Fruit fly (Drosophila melanogaster) whole organism, embryonic: ENCODE measurements around the gene Galphai.

Experiments
- BtbVII ChIP-seq: fragments of 200-800 bp; sonication (Bioruptor generic); optimal IDR thresholded peaks from 3 replicates; lab custom pipeline; 2017; ENCODE audit warnings: missing biosample characterization, mild to moderate bottlenecking, missing genetic modification characterization
- CG11093 ChIP-seq: fragments of 200-800 bp; sonication (Bioruptor generic); IDR thresholded peaks from 3 replicates; pipeline ENCODE4 v1.3.6; 2022; ENCODE audit warnings: missing biosample characterization, missing genetic modification characterization
- CG12155 ChIP-seq: fragments of 200-800 bp; sonication (Bioruptor generic); optimal IDR thresholded peaks from 3 replicates; lab custom pipeline; 2016; ENCODE audit warnings: missing biosample characterization, missing genetic modification characterization
- CG12299 ChIP-seq: fragments of 200-800 bp; sonication (Bioruptor generic); optimal IDR thresholded peaks from 2 replicates; lab custom pipeline; 2018; ENCODE audit warnings: missing biosample characterization, mild to moderate bottlenecking, missing genetic modification characterization
- CG13424 ChIP-seq: fragments of 200-800 bp; sonication (Bioruptor generic); optimal IDR thresholded peaks from 2 replicates; lab custom pipeline; 2019; ENCODE audit warnings: missing biosample characterization, mild to moderate bottlenecking, missing genetic modification characterization, moderate library complexity
- CG15269 ChIP-seq: fragments of 200-800 bp; sonication (Bioruptor generic); optimal IDR thresholded peaks from 2 replicates; lab custom pipeline; 2018; ENCODE audit warnings: missing biosample characterization, mild to moderate bottlenecking, missing genetic modification characterization, moderate library complexity
- CG15601 ChIP-seq: fragments of 200-800 bp; sonication (Bioruptor generic); optimal IDR thresholded peaks from 3 replicates; lab custom pipeline; 2019; ENCODE audit warnings: missing biosample characterization, mild to moderate bottlenecking, missing genetic modification characterization, moderate library complexity
- CG1603 ChIP-seq: fragments of 200-800 bp; sonication (Bioruptor generic); optimal IDR thresholded peaks from 2 replicates; lab custom pipeline; 2019; ENCODE audit warnings: missing biosample characterization, mild to moderate bottlenecking, missing genetic modification characterization, moderate library complexity
- CG1832 ChIP-seq: fragments of 200-800 bp; sonication (Bioruptor generic); optimal IDR thresholded peaks from 2 replicates; lab custom pipeline; 2017; ENCODE audit warnings: missing biosample characterization, mild to moderate bottlenecking, missing genetic modification characterization, inconsistent platforms
- CG18476 ChIP-seq: fragments of 200-800 bp; sonication (Bioruptor generic); optimal IDR thresholded peaks from 2 replicates; lab custom pipeline; 2016; ENCODE audit warnings: missing biosample characterization, mild to moderate bottlenecking, missing genetic modification characterization
- CG30020 ChIP-seq: fragments of 200-800 bp; optimal IDR thresholded peaks from 2 replicates; lab custom pipeline; 2019; ENCODE audit warnings: missing biosample characterization, mild to moderate bottlenecking, missing genetic modification characterization, moderate library complexity
- CG3281 ChIP-seq: fragments of 200-800 bp; sonication (Bioruptor generic); optimal IDR thresholded peaks from 3 replicates; lab custom pipeline; 2017; ENCODE audit warnings: missing biosample characterization, mild to moderate bottlenecking, missing genetic modification characterization
- CG42726 ChIP-seq: fragments of 200-800 bp; sonication (Bioruptor generic); IDR thresholded peaks from 2 replicates; pipeline ENCODE4 v1.3.6; 2022; ENCODE audit warnings: missing biosample characterization, missing genetic modification characterization; ENCODE audit not compliant: partially characterized antibody
- CG4424 ChIP-seq: fragments of 200-800 bp; sonication (Bioruptor generic); optimal IDR thresholded peaks from 3 replicates; lab custom pipeline; 2016; ENCODE audit warnings: missing biosample characterization, missing genetic modification characterization
- CG5180 ChIP-seq: fragments of 200-800 bp; sonication (Bioruptor generic); optimal IDR thresholded peaks from 3 replicates; lab custom pipeline; 2017; ENCODE audit warnings: missing biosample characterization, missing genetic modification characterization, mild to moderate bottlenecking, moderate library complexity, missing genetic modification reagents
- CG6272 ChIP-seq: fragments of 200-800 bp; sonication (Bioruptor generic); IDR thresholded peaks from 2 replicates; pipeline ENCODE4 v1.3.6; 2022; ENCODE audit warnings: missing biosample characterization, missing genetic modification characterization
- CG6689 ChIP-seq: fragments of 200-800 bp; sonication (Bioruptor generic); IDR thresholded peaks from 2 replicates; pipeline ENCODE4 v1.3.6; 2022; ENCODE audit warnings: missing biosample characterization, missing genetic modification characterization
- CG6791 ChIP-seq: fragments of 200-800 bp; sonication (Bioruptor generic); IDR thresholded peaks from 3 replicates; pipeline ENCODE4 v1.3.6; 2022; ENCODE audit warnings: missing biosample characterization, missing genetic modification characterization; ENCODE audit not compliant: partially characterized antibody
- CG7556 ChIP-seq: fragments of 200-800 bp; sonication (Bioruptor generic); optimal IDR thresholded peaks from 2 replicates; lab custom pipeline; 2017; ENCODE audit warnings: missing biosample characterization, mild to moderate bottlenecking, missing genetic modification characterization
- CG8290 ChIP-seq, 3 experiments: fragments of 200-800 bp; sonication (Bioruptor generic); optimal IDR thresholded peaks; 2 replicates each; lab custom pipeline; 2016 to 2019; ENCODE audit warnings: missing biosample characterization in 3 of 3, missing genetic modification characterization in 3 of 3, mild to moderate bottlenecking in 2 of 3, moderate library complexity in 1 of 3
- CG8944 ChIP-seq: fragments of 200-800 bp; sonication (Bioruptor generic); optimal IDR thresholded peaks from 3 replicates; lab custom pipeline; 2016; ENCODE audit warnings: missing biosample characterization, missing genetic modification characterization
- CG9609 ChIP-seq: fragments of 200-800 bp; sonication (Bioruptor generic); optimal IDR thresholded peaks from 3 replicates; lab custom pipeline; 2016; ENCODE audit warnings: missing biosample characterization, missing genetic modification characterization
- Dad ChIP-seq: fragments of 200-800 bp; sonication (Bioruptor generic); optimal IDR thresholded peaks from 3 replicates; lab custom pipeline; 2016; ENCODE audit warnings: missing biosample characterization, missing genetic modification characterization
- Dfd ChIP-seq, 2 experiments: fragments of >200 bp; optimal IDR thresholded peaks; 2 replicates each; lab custom pipeline; 2017; ENCODE audit warnings: missing biosample characterization in 2 of 2, missing genetic modification characterization in 2 of 2
- Ets65A ChIP-seq: fragments of 200-800 bp; sonication (Bioruptor generic); peaks from one replicate; lab custom pipeline; 2016; ENCODE audit warnings: missing biosample characterization, missing genetic modification characterization
- Fer1 ChIP-seq: fragments of 200-800 bp; sonication (Bioruptor generic); optimal IDR thresholded peaks from 2 replicates; lab custom pipeline; 2017; ENCODE audit warnings: missing biosample characterization, mild to moderate bottlenecking, missing genetic modification characterization
- HLHmδ ChIP-seq: fragments of 200-800 bp; sonication (Bioruptor generic); optimal IDR thresholded peaks from 2 replicates; lab custom pipeline; 2018; ENCODE audit warnings: missing biosample characterization, mild to moderate bottlenecking, missing genetic modification characterization, moderate library complexity
- HmgD ChIP-seq: fragments of 200-800 bp; sonication (Bioruptor generic); optimal IDR thresholded peaks from 3 replicates; lab custom pipeline; 2016; ENCODE audit warnings: missing biosample characterization, missing genetic modification characterization
- Lim3 ChIP-seq: fragments of 200-800 bp; sonication (Bioruptor generic); IDR thresholded peaks from 2 replicates; pipeline ENCODE4 v1.3.6; 2022; ENCODE audit warnings: missing biosample characterization, missing genetic modification characterization
- Scr ChIP-seq: fragments of 200-800 bp; sonication (Bioruptor generic); IDR thresholded peaks from 2 replicates; pipeline ENCODE4 v1.3.6; 2022; ENCODE audit warnings: missing biosample characterization, missing genetic modification characterization; ENCODE audit not compliant: partially characterized antibody
- Sox102F ChIP-seq: fragments of 200-800 bp; sonication (Bioruptor generic); optimal IDR thresholded peaks from 2 replicates; lab custom pipeline; 2018; ENCODE audit warnings: missing biosample characterization, mild to moderate bottlenecking, missing genetic modification characterization, moderate library complexity
- ac ChIP-seq: fragments of 200-800 bp; sonication (Bioruptor generic); optimal IDR thresholded peaks from 3 replicates; lab custom pipeline; 2017; ENCODE audit warnings: missing biosample characterization, mild to moderate bottlenecking, missing genetic modification characterization
- ash1 ChIP-seq: fragments of 200-800 bp; sonication (Bioruptor generic); optimal IDR thresholded peaks from 2 replicates; lab custom pipeline; 2018; ENCODE audit warnings: missing biosample characterization, mild to moderate bottlenecking, missing genetic modification characterization
- bigmax ChIP-seq: fragments of 200-800 bp; sonication (Bioruptor generic); optimal IDR thresholded peaks from 2 replicates; lab custom pipeline; 2018; ENCODE audit warnings: missing biosample characterization, mild to moderate bottlenecking, missing genetic modification characterization
- fru ChIP-seq: fragments of >200 bp; optimal IDR thresholded peaks from 2 replicates; lab custom pipeline; 2017
- grn ChIP-seq: fragments of 200-800 bp; sonication (Bioruptor generic); optimal IDR thresholded peaks from 3 replicates; lab custom pipeline; 2017; ENCODE audit warnings: missing biosample characterization, missing genetic modification characterization
- hkb ChIP-seq, 2 experiments: fragments of 200-800 bp in 1 of 2; fragments of >200 bp in 1 of 2; sonication (Bioruptor generic) in 1 of 2; IDR thresholded peaks in 1 of 2; optimal IDR thresholded peaks in 1 of 2; 2 replicates each; pipeline versions ENCODE4 v1.3.6 to Lab custom; 2017 to 2022; ENCODE audit warnings: missing biosample characterization in 1 of 2, missing genetic modification characterization in 1 of 2
- lmd ChIP-seq: fragments of 200-800 bp; sonication (Bioruptor generic); IDR thresholded peaks from 2 replicates; pipeline ENCODE4 v1.3.6; 2022; ENCODE audit warnings: missing biosample characterization, missing genetic modification characterization
- mld ChIP-seq: fragments of 200-800 bp; sonication (Bioruptor generic); IDR thresholded peaks from 3 replicates; pipeline ENCODE4 v1.3.6; 2022; ENCODE audit warnings: missing biosample characterization, missing genetic modification characterization; ENCODE audit not compliant: partially characterized antibody
- pan ChIP-seq, 4 experiments: fragments of >200 bp in 3 of 4; fragments of 200-800 bp in 1 of 4; sonication (Bioruptor generic) in 1 of 4; optimal IDR thresholded peaks in 3 of 4; IDR thresholded peaks in 1 of 4; 2 replicates each; pipeline versions ENCODE4 v1.3.6 to Lab custom; 2017 to 2022; ENCODE audit warnings: missing biosample characterization in 2 of 4, missing genetic modification characterization in 2 of 4, mixed read lengths in 1 of 4
- phol ChIP-seq: fragments of 200-800 bp; sonication (Bioruptor generic); optimal IDR thresholded peaks from 3 replicates; lab custom pipeline; 2018; ENCODE audit warnings: missing biosample characterization, mild to moderate bottlenecking, missing genetic modification characterization, moderate library complexity
- repo ChIP-seq: fragments of 200-800 bp; sonication (Bioruptor generic); optimal IDR thresholded peaks from 2 replicates; lab custom pipeline; 2016; ENCODE audit warnings: missing biosample characterization, missing genetic modification characterization
- run ChIP-seq: fragments of 200-800 bp; sonication (Bioruptor generic); optimal IDR thresholded peaks from 3 replicates; lab custom pipeline; 2018; ENCODE audit warnings: missing biosample characterization, mild to moderate bottlenecking, missing genetic modification characterization
- sisA ChIP-seq: fragments of 200-800 bp; sonication (Bioruptor generic); IDR thresholded peaks from 2 replicates; pipeline ENCODE4 v1.3.6; 2022; ENCODE audit warnings: missing biosample characterization, missing genetic modification characterization
- sna ChIP-seq: fragments of 200-800 bp; sonication (Bioruptor generic); IDR thresholded peaks from 2 replicates; pipeline ENCODE4 v1.3.6; 2022; ENCODE audit warnings: missing biosample characterization, missing genetic modification characterization; ENCODE audit not compliant: partially characterized antibody
- stwl ChIP-seq: fragments of 200-800 bp; sonication (Bioruptor generic); optimal IDR thresholded peaks from 3 replicates; lab custom pipeline; 2018; ENCODE audit warnings: missing biosample characterization, mild to moderate bottlenecking, missing genetic modification characterization, moderate library complexity
- tna ChIP-seq: fragments of 200-800 bp; sonication (Bioruptor generic); IDR thresholded peaks from 2 replicates; pipeline ENCODE4 v1.3.6; 2022; ENCODE audit warnings: missing biosample characterization, missing genetic modification characterization; ENCODE audit not compliant: partially characterized antibody
- trem ChIP-seq: fragments of 200-800 bp; optimal IDR thresholded peaks from 3 replicates; lab custom pipeline; 2019; ENCODE audit warnings: missing biosample characterization, mild to moderate bottlenecking, missing genetic modification characterization, moderate library complexity
- wek ChIP-seq: fragments of 200-800 bp; sonication (Bioruptor generic); optimal IDR thresholded peaks from 3 replicates; lab custom pipeline; 2018; ENCODE audit warnings: missing biosample characterization, mild to moderate bottlenecking, missing genetic modification characterization, moderate library complexity

The Galphai gene

DNA sequence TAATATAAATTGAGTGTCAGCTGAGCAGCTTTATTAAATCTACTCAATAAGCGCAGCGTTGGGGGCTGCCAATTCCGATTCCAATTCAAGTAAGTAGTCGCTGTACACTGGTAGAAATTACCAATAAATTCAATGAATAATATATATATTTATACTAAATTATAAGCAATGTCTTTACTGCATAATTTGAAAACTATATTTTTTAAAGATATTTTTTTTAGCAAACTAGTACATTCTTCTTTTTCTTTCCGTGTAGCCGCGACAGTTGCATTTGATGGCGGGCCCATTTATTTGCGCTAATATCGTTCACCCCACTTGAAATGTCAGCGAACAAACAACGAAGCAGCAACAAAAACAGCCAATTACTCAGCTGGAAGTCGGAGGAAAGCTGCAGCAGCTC, 2.5 kb downstream of the Galphai start (continued):
- TF ChIP-seq lmd (GFP tag; lab: Robert Waterston, UW) (peak; percentile 58), CG3281 (GFP tag; lab: Kevin White, UChicago) (peak; percentile 27), sna (GFP tag; lab: Robert Waterston, UW) (no peak), stwl (tag; lab: Kevin White, UChicago) (peak; percentile 6), Dad (no peak), Dfd (GFP tag; optimal IDR thresholded peaks at IDR 0.05; lab: Kevin White, UChicago) (no peak), CG18476 (no peak), BtbVII (GFP tag; lab: Kevin White, UChicago) (peak; percentile 16), hkb (optimal IDR thresholded peaks at IDR 0.05; lab: Kevin White, UChicago) (no peak), hkb (GFP tag; IDR thresholded peaks at IDR 0.05; lab: Robert Waterston, UW) (peak; percentile 79), CG6272 (no peak), grn (GFP tag; lab: Kevin White, UChicago) (no peak), HLHmδ (GFP tag; lab: Kevin White, UChicago) (no peak), CG13424 (tag; lab: Kevin White, UChicago) (peak; percentile 50), mld (no peak), CG15269 (tag; lab: Kevin White, UChicago) (peak; percentile 60), CG6791 (GFP tag; lab: Robert Waterston, UW) (no peak), repo (GFP tag; lab: Kevin White, UChicago) (no peak), CG42726 (GFP tag; lab: Robert Waterston, UW) (no peak), Fer1 (GFP tag; lab: Kevin White, UChicago) (peak; percentile 57), Sox102F (GFP tag; lab: Kevin White, UChicago) (peak; percentile 81), CG30020 (no peak), Ets65A (GFP tag; lab: Kevin White, UChicago) (no peak), CG4424 (peak; percentile 61), pan (optimal IDR thresholded peaks at IDR 0.05; lab: Kevin White, UChicago) (no peak), pan (GFP tag; optimal IDR thresholded peaks at IDR 0.05 in 1 of 2, IDR thresholded peaks at IDR 0.05 in 1 of 2) (peak in 1 of 2 experiments; percentile 61), bigmax (GFP tag; lab: Kevin White, UChicago) (no peak), CG8944 (GFP tag; lab: Kevin White, UChicago) (no peak), CG7556 (GFP tag; lab: Kevin White, UChicago) (peak; percentile 40), phol (tag; lab: Kevin White, UChicago) (peak; percentile 72), CG15601 (peak; percentile 60), run (tag; lab: Kevin White, UChicago) (no peak), HmgD (GFP tag; lab: Kevin White, UChicago) (no peak), CG11093 (GFP tag; lab: Robert Waterston, UW) (peak; percentile 33; the same call in 1 of the 3 replicates), CG1832 (GFP tag; lab: Kevin White, UChicago) (no peak), CG6689 (GFP tag; lab: Robert Waterston, UW) (peak; percentile 71), CG8290 (GFP tag; optimal IDR thresholded peaks at IDR 0.05; lab: Kevin White, UChicago) (peak; percentile 42), CG8290 (tag; optimal IDR thresholded peaks at IDR 0.05; lab: Kevin White, UChicago) (no peak), trem (tag; lab: Kevin White, UChicago) (peak; percentile 50), CG12299 (no peak), CG5180 (peak; percentile 36), ash1 (no peak), sisA (peak; percentile 71), Lim3 (peak; percentile 52; the same call in 1 of the 2 replicates), fru (no peak), CG1603 (tag; lab: Kevin White, UChicago) (no peak), CG12155 (peak; percentile 39), ac (no peak), Scr (no peak), CG9609 (GFP tag; lab: Kevin White, UChicago) (no peak), wek (GFP tag; lab: Kevin White, UChicago) (no peak), tna (GFP tag; lab: Robert Waterston, UW) (no peak)
